Fruit fly (Drosophila melanogaster) whole organism, wandering third instar larva: ENCODE results near the gene Ugt37D1.

Source experiments
- Abd-B ChIP-seq: fragments of >200 bp; optimal IDR thresholded peaks from 2 replicates; lab custom pipeline; 2017; ENCODE audit warnings: missing biosample characterization, missing genetic modification characterization
- CG9705 ChIP-seq: fragments of 200-800 bp; sonication (Bioruptor generic); optimal IDR thresholded peaks from 2 replicates; lab custom pipeline; 2018; ENCODE audit warnings: missing biosample characterization, mild to moderate bottlenecking, missing genetic modification characterization
- CrebA ChIP-seq: fragments of 200-800 bp; sonication (Bioruptor generic); optimal IDR thresholded peaks from 2 replicates; lab custom pipeline; 2016; ENCODE audit warnings: missing biosample characterization, mild to moderate bottlenecking, missing genetic modification characterization, borderline replicate concordance
- Dfd ChIP-seq: fragments of >200 bp; optimal IDR thresholded peaks from 2 replicates; lab custom pipeline; 2017; ENCODE audit warnings: missing biosample characterization, missing genetic modification characterization
- Dif ChIP-seq: fragments of 200-275, 200-300 bp; sonication (Bioruptor generic); optimal IDR thresholded peaks from 2 replicates; lab custom pipeline; 2018; ENCODE audit warnings: missing biosample characterization, missing genetic modification characterization; ENCODE audit not compliant: partially characterized antibody
- HLH106 ChIP-seq: fragments of 200-800 bp; optimal IDR thresholded peaks from 3 replicates; lab custom pipeline; 2019; ENCODE audit warnings: missing biosample characterization, mild to moderate bottlenecking, missing genetic modification characterization, moderate library complexity
- Hnf4 ChIP-seq: fragments of 200-800 bp; sonication (Bioruptor generic); optimal IDR thresholded peaks from 2 replicates; lab custom pipeline; 2016; ENCODE audit warnings: missing biosample characterization, mild to moderate bottlenecking, missing genetic modification characterization
- Jra ChIP-seq: sonication (Bioruptor generic); optimal IDR thresholded peaks from 2 replicates; lab custom pipeline; 2016; ENCODE audit warnings: missing biosample characterization, missing genetic modification characterization
- Mio ChIP-seq: sonication (Bioruptor generic); optimal IDR thresholded peaks from 2 replicates; lab custom pipeline; 2016; ENCODE audit warnings: missing biosample characterization, missing genetic modification characterization
- Myc ChIP-seq: fragments of >200 bp; optimal IDR thresholded peaks from 2 replicates; lab custom pipeline; 2017
- N ChIP-seq: fragments of >200 bp; optimal IDR thresholded peaks from 2 replicates; lab custom pipeline; 2018; ENCODE audit warnings: missing biosample characterization, missing external identifiers, missing genetic modification characterization
- OdsH ChIP-seq: fragments of 200-800 bp; sonication (Bioruptor generic); optimal IDR thresholded peaks from 2 replicates; lab custom pipeline; 2016; ENCODE audit warnings: missing biosample characterization, mild to moderate bottlenecking, missing genetic modification characterization
- Rel ChIP-seq, 2 experiments: fragments of 200-800 bp; sonication (Bioruptor generic) in 1 of 2; optimal IDR thresholded peaks; 2 replicates in 1 of 2; 3 replicates in 1 of 2; lab custom pipeline; 2016 to 2019; ENCODE audit warnings: mild to moderate bottlenecking in 2 of 2, missing biosample characterization in 2 of 2, missing genetic modification characterization in 2 of 2, moderate library complexity in 1 of 2
- Sp1 ChIP-seq: fragments of 200-800 bp; sonication (Bioruptor generic); optimal IDR thresholded peaks from 3 replicates; lab custom pipeline; 2019; ENCODE audit warnings: missing biosample characterization, mild to moderate bottlenecking, missing genetic modification characterization, moderate library complexity
- Vsx2 ChIP-seq: fragments of 200-300, 225-300 bp; sonication (Bioruptor generic); optimal IDR thresholded peaks from 2 replicates; lab custom pipeline; 2018; ENCODE audit warnings: missing biosample characterization, missing genetic modification characterization; ENCODE audit not compliant: partially characterized antibody
- brk ChIP-seq: fragments of 200-800 bp; sonication (Bioruptor generic); optimal IDR thresholded peaks from 2 replicates; lab custom pipeline; 2016; ENCODE audit warnings: missing biosample characterization, mild to moderate bottlenecking, missing genetic modification characterization
- dl ChIP-seq, 2 experiments: fragments of 175-275, 200-275 bp in 1 of 2; fragments of 200-275 bp in 1 of 2; sonication (Bioruptor generic); optimal IDR thresholded peaks; lab custom pipeline; 2018; ENCODE audit warnings: mild to moderate bottlenecking in 2 of 2, missing biosample characterization in 2 of 2, missing genetic modification characterization in 2 of 2, moderate library complexity in 2 of 2; ENCODE audit not compliant: partially characterized antibody in 2 of 2, insufficient read depth in 1 of 2
- dsf ChIP-seq: sonication (Bioruptor generic); optimal IDR thresholded peaks from 2 replicates; lab custom pipeline; 2016; ENCODE audit warnings: missing biosample characterization, missing genetic modification characterization, borderline replicate concordance
- foxo ChIP-seq, 2 experiments: fragments of 200-800 bp; sonication (Bioruptor generic); optimal IDR thresholded peaks; 2 replicates in 1 of 2; 3 replicates in 1 of 2; lab custom pipeline; 2016 to 2017; ENCODE audit warnings: missing biosample characterization in 2 of 2, missing genetic modification characterization in 2 of 2
- jim ChIP-seq: fragments of 175-275, 200-325 bp; sonication (Bioruptor generic); optimal IDR thresholded peaks from 2 replicates; lab custom pipeline; 2016; ENCODE audit warnings: missing biosample characterization, mild to moderate bottlenecking, missing genetic modification characterization
- lola ChIP-seq: fragments of >200 bp; optimal IDR thresholded peaks from 2 replicates; lab custom pipeline; 2017; ENCODE audit warnings: missing biosample characterization, missing genetic modification characterization
- pan ChIP-seq: fragments of >200 bp; optimal IDR thresholded peaks from 2 replicates; lab custom pipeline; 2017
- rgr ChIP-seq: fragments of 200-800 bp; sonication (Bioruptor generic); optimal IDR thresholded peaks from 3 replicates; lab custom pipeline; 2016; ENCODE audit warnings: missing biosample characterization, mild to moderate bottlenecking, missing genetic modification characterization
- sage ChIP-seq: fragments of 200-800 bp; sonication (Bioruptor generic); optimal IDR thresholded peaks from 2 replicates; lab custom pipeline; 2016; ENCODE audit warnings: missing biosample characterization, mild to moderate bottlenecking, missing genetic modification characterization
- sv ChIP-seq: fragments of 200-800 bp; sonication (Bioruptor generic); optimal IDR thresholded peaks from 3 replicates; lab custom pipeline; 2016; ENCODE audit warnings: missing biosample characterization, missing genetic modification characterization
- tai ChIP-seq: sonication (Bioruptor generic); optimal IDR thresholded peaks from 2 replicates; lab custom pipeline; 2016; ENCODE audit warnings: missing biosample characterization, missing genetic modification characterization
- usp ChIP-seq: fragments of >200 bp; optimal IDR thresholded peaks from 2 replicates; lab custom pipeline; 2017; ENCODE audit warnings: missing biosample characterization, missing genetic modification characterization
- woc ChIP-seq: sonication (Bioruptor generic); optimal IDR thresholded peaks from 2 replicates; lab custom pipeline; 2016; ENCODE audit warnings: missing biosample characterization, mild to moderate bottlenecking, missing genetic modification characterization

The Ugt37D1 gene

DNA sequence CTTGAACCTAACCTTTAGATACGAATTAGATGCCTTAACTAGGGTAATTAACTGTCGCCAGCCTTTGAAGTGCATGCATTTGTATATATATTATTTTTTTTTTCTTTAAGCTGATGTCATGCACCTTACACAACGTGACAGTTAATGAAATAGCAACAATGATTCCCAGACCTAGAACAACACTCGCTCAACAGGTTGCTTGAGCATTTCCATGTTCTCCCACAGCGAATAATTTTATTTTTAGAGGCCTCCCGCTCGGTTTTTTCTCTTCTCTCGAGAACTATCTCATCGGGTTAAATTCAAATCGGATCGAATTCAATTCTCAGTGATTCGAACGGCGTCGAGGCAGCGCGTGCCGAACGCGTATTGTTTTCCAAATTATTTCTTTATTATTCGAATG is at the start of gene Ugt37D1:
TSS of gene Ugt37D1 (plus strand) at position 321 of the 400 bp plus-strand sequence.
- TF ChIP-seq HLH106 (tag; lab: Kevin White, UChicago): no peak
- no peak for TF ChIP-seq woc (GFP tag; lab: Kevin White, UChicago)
- TF ChIP-seq Sp1 (GFP tag; lab: Kevin White, UChicago): no peak
- no peak for TF ChIP-seq Dfd
- no peak for TF ChIP-seq Dif (GFP tag; lab: Kevin White, UChicago)
- no peak for TF ChIP-seq Hnf4 (GFP tag; lab: Kevin White, UChicago)
- no peak for TF ChIP-seq Jra (GFP tag; lab: Kevin White, UChicago)
- no peak for TF ChIP-seq OdsH (GFP tag; lab: Kevin White, UChicago)
- no peak for TF ChIP-seq N (GFP tag; lab: Kevin White, UChicago)
- no peak for TF ChIP-seq sv (GFP tag; lab: Kevin White, UChicago)

DNA sequence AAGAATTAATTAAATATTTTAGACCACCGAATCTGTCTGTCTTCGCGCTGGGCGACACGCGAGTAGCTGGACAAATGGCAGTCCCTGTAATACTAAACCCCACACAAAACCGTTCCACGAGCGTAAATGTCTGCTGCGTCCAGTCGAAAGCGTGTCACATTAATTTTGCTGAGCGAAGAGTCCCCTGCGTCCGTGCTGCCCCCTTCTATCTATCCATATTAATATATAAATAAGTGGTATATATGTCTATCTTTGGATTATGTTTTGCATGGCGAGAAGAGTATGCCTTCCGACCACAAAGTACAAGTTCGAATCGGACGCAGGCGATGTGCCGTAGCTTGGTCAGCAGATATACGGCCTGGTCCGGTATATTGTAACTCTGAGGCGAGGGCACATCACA is 46.5 kb upstream of the Ugt37D1 start:
- TF ChIP-seq N (GFP tag; lab: Kevin White, UChicago): no peak
- TF ChIP-seq pan: no peak
- no peak for TF ChIP-seq dl (GFP tag; optimal IDR thresholded peaks at IDR 0.05; lab: Kevin White, UChicago; ENCODE audit: insufficient read depth in 1 of 2, partially characterized antibody in 2 of 2)
- TF ChIP-seq Vsx2 (GFP tag; lab: Kevin White, UChicago): no peak
- no peak for TF ChIP-seq Mio (GFP tag; lab: Kevin White, UChicago)
- TF ChIP-seq dsf (GFP tag; lab: Kevin White, UChicago): no peak
- TF ChIP-seq Rel (GFP tag; optimal IDR thresholded peaks at IDR 0.05; lab: Kevin White, UChicago): no peak
- no peak for TF ChIP-seq Rel (tag; optimal IDR thresholded peaks at IDR 0.05; lab: Kevin White, UChicago)
- TF ChIP-seq brk (GFP tag; lab: Kevin White, UChicago): no peak
- TF ChIP-seq HLH106 (tag; lab: Kevin White, UChicago): no peak
- no peak for TF ChIP-seq Sp1 (GFP tag; lab: Kevin White, UChicago)
- no peak for TF ChIP-seq Dif (GFP tag; lab: Kevin White, UChicago)
- TF ChIP-seq woc (GFP tag; lab: Kevin White, UChicago): no peak
- no peak for TF ChIP-seq usp (GFP tag; lab: Kevin White, UChicago)
- TF ChIP-seq tai (GFP tag; lab: Kevin White, UChicago): no peak

DNA sequence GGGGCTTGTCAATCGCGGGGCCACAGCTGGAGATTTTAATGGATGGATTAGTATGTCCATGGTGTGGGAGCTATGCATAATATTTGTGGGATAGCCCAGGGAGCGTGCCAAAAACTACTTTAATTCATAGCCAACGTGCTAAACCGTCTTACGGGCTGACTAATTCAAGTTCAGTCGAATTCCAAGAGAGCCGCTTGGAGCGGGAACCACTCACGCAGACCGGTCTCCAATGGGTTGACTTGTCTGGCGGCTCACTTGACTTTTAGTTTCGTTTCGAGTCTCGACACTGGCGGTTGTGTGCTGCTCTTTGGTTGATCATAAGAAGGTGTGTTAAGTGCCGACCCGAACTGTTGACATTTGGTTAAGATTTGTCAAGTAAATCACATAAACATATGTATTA is 44.8 kb upstream of the Ugt37D1 start, which contains the start of gene yellow-b:
TSS of gene yellow-b (plus strand) at position 263 of the 400 bp plus-strand sequence.
- TF ChIP-seq Vsx2 (GFP tag; lab: Kevin White, UChicago) (no peak), lola (no peak), Dif (GFP tag; lab: Kevin White, UChicago) (peak; percentile 52)

dm6 chr2L:16760504-16761417 is 38.1 kb upstream of the Ugt37D1 start, which contains the start of gene ppk17:
TSS of gene ppk17 (minus strand) at chr2L:16760554.
- TF ChIP-seq CrebA (GFP tag; lab: Kevin White, UChicago) (no peak), Dif (GFP tag; lab: Kevin White, UChicago) (no peak), Dfd (no peak), Jra (GFP tag; lab: Kevin White, UChicago) (no peak), Rel (GFP tag; optimal IDR thresholded peaks at IDR 0.05; lab: Kevin White, UChicago) (no peak), Rel (tag; optimal IDR thresholded peaks at IDR 0.05; lab: Kevin White, UChicago) (no peak), OdsH (GFP tag; lab: Kevin White, UChicago) (no peak), rgr (GFP tag; lab: Kevin White, UChicago) (no peak), Mio (GFP tag; lab: Kevin White, UChicago) (no peak)

DNA sequence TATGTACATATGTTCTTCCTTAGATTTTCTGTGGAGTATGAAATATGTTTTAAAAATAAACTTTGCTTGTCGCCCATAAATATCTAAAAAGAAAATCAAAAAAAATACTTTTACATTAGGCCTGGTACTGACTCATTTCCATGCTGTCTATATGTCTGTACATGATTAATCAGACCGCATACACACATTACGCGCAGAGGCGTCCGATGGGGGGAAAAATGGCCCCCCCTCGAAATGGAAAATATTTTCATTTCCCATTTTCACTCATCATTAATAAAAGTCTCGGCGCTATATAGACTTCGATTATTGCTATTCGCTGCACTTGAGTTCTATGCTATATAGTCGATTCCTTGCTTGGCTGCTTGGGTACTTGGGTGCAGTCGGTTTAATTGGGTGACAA is 36.9 kb upstream of the Ugt37D1 start:
- TF ChIP-seq Abd-B (GFP tag; lab: Kevin White, UChicago) (no peak), Hnf4 (GFP tag; lab: Kevin White, UChicago) (no peak), pan (no peak), foxo (GFP tag; optimal IDR thresholded peaks at IDR 0.05; lab: Kevin White, UChicago) (no peak), Myc (lab: Kevin White, UChicago) (no peak), HLH106 (tag; lab: Kevin White, UChicago) (no peak), jim (GFP tag; lab: Kevin White, UChicago) (no peak), sage (no peak), CG9705 (GFP tag; lab: Kevin White, UChicago) (no peak), Dfd (no peak), dl (GFP tag; optimal IDR thresholded peaks at IDR 0.05; lab: Kevin White, UChicago; ENCODE audit: insufficient read depth in 1 of 2, partially characterized antibody in 2 of 2) (no peak)
